Worm (Caenorhabditis elegans): ENCODE data around the gene C16C10.1.

The C16C10.1 gene

DNA sequence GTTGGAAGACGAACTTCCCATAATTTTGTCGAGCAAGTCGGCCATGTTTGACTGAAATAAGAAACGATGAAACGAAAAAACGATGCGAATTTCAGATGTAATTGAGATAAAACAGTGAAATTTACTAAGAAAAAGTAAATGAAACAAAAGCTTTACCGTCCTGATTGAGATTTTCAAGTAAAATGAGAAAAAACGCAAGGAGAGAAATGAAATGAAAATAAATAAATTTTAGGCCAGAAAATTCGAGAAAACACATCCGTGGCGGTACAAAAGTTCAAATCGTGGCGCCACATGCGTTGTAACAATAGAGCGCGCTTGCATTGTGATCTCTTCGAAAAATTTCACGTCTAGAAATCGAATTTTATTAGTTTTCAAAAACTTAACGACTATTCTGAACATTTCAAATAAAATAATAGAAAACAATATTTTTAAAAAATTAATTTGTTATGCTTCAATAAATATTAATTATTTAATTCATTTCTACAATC, 5.1 kb downstream of the C16C10.1 start, which contains the start of the genes hrde-1 and C16C10.13:
Gene hrde-1 (minus strand): TSS at position 51 of the 488 bp plus-strand sequence.
Gene C16C10.13 (plus strand): TSS at position 332 of the 488 bp plus-strand sequence.
- TF ChIP-seq F49E8.2 (tag; optimal IDR thresholded peaks at IDR 0.05; ENCODE audit: borderline replicate concordance), result peak; percentile 77
- TF ChIP-seq aha-1 (tag), result no peak
- no peak for TF ChIP-seq hmg-1.1 (GFP tag; IDR thresholded peaks at IDR 0.05)
- no peak for TF ChIP-seq daf-19 (GFP tag; conservative IDR thresholded peaks at IDR 0.05)
- peak; percentile 96 for TF ChIP-seq lin-38 (GFP tag; IDR thresholded peaks at IDR 0.05)
- no peak for TF ChIP-seq ceh-28 (tag; optimal IDR thresholded peaks at IDR 0.05)
- TF ChIP-seq unc-130 (GFP tag; optimal IDR thresholded peaks at IDR 0.05), result peak; percentile 90

DNA sequence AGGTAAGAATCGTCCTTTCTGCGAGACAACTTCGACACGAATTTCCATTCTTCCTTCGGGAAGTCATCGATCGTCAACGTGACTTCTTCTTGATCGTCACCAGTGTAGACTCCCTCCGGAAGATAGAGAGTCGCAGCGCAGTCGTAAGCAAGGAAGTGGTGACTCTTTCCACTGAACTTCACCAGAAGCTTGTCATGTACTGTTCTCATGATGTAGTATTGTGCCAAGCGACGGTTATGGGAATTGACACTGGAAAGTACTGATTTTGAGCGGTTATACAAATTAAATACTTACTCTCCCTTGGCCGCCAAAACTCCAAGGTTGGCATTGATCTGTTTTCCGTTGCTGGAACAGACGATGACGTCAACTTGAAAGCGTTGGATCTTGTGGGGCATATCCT, 5.7 kb downstream of the C16C10.1 start:
- no peak for TF ChIP-seq daf-19 (GFP tag; conservative IDR thresholded peaks at IDR 0.05)
- TF ChIP-seq F44E2.7 (GFP tag; IDR thresholded peaks at IDR 0.05), result 0 out of 2 replicates have a peak, but pooled peaks have one; percentile 12

ce11 chrIII:4172210-4172609, 9.0 kb downstream of the C16C10.1 start:
- TF ChIP-seq mdl-1 (tag; optimal IDR thresholded peaks at IDR 0.05) (no peak), nhr-6 (tag; optimal IDR thresholded peaks at IDR 0.05) (no peak), daf-16 (GFP tag; optimal IDR thresholded peaks at IDR 0.05) (peak in 1 of 2 experiments; percentile 36), daf-16 (tag; optimal IDR thresholded peaks at IDR 0.05) (no peak), snpc-1.2 (GFP tag; IDR thresholded peaks at IDR 0.05) (peak; percentile 66; the same call in 1 of the 2 replicates), zip-2 (tag; optimal IDR thresholded peaks at IDR 0.05) (no peak), zfp-3 (GFP tag; conservative IDR thresholded peaks at IDR 0.05) (no peak), R02D3.7 (tag; optimal IDR thresholded peaks at IDR 0.05) (no peak), Y48G9A.11 (GFP tag; IDR thresholded peaks at IDR 0.05) (peak; percentile 60), duxl-1 (tag; optimal IDR thresholded peaks at IDR 0.05; ENCODE audit: poor library complexity) (no peak), snpc-4 (tag; optimal IDR thresholded peaks at IDR 0.05) (no peak), T20F7.1 (GFP tag; optimal IDR thresholded peaks at IDR 0.05) (no peak), unc-62 (GFP tag; optimal IDR thresholded peaks at IDR 0.05 in 1 of 2) (no peak), unc-62 (tag; optimal IDR thresholded peaks at IDR 0.05) (no peak), gei-8 (GFP tag; optimal IDR thresholded peaks at IDR 0.05) (no peak), ceh-32 (tag; optimal IDR thresholded peaks at IDR 0.05; ENCODE audit: poor library complexity) (no peak), pqm-1 (tag; optimal IDR thresholded peaks at IDR 0.05) (no peak), nhr-102 (tag; optimal IDR thresholded peaks at IDR 0.05) (no peak), mdt-29 (GFP tag; IDR thresholded peaks at IDR 0.05) (no peak), spr-1 (tag; optimal IDR thresholded peaks at IDR 0.05) (no peak), vab-7 (GFP tag; IDR thresholded peaks at IDR 0.05) (no peak), unc-130 (GFP tag; optimal IDR thresholded peaks at IDR 0.05) (peak; percentile 45), set-16 (GFP tag; IDR thresholded peaks at IDR 0.05) (no peak), ztf-11 (tag; optimal IDR thresholded peaks at IDR 0.05) (no peak), ceh-20 (GFP tag; IDR thresholded peaks at IDR 0.05) (no peak), nhr-48 (tag; optimal IDR thresholded peaks at IDR 0.05) (no peak), rbr-2 (tag; optimal IDR thresholded peaks at IDR 0.05) (no peak), sdz-12 (GFP tag; optimal IDR thresholded peaks at IDR 0.05) (no peak), nhr-111 (GFP tag; optimal IDR thresholded peaks at IDR 0.05) (no peak), ces-1 (GFP tag; optimal IDR thresholded peaks at IDR 0.05) (no peak), ceh-82 (tag; optimal IDR thresholded peaks at IDR 0.05) (no peak), hif-1 (tag; optimal IDR thresholded peaks at IDR 0.05) (no peak), lin-15B (tag; optimal IDR thresholded peaks at IDR 0.05) (no peak), nhr-10 (tag; optimal IDR thresholded peaks at IDR 0.05) (no peak), F44E2.7 (GFP tag; IDR thresholded peaks at IDR 0.05) (no peak), dmd-6 (GFP tag; IDR thresholded peaks at IDR 0.05) (no peak), ZK337.2 (GFP tag; IDR thresholded peaks at IDR 0.05) (no peak), hlh-30 (tag; optimal IDR thresholded peaks at IDR 0.05; ENCODE audit: insufficient read depth) (no peak), dpl-1 (GFP tag; optimal IDR thresholded peaks at IDR 0.05) (no peak), zfp-2 (tag; optimal IDR thresholded peaks at IDR 0.05) (no peak), arid-1 (GFP tag; conservative IDR thresholded peaks at IDR 0.05) (peak; percentile 45; the same call in 1 of the 2 replicates), ama-1 (optimal IDR thresholded peaks at IDR 0.05) (no peak)
